Worm (Caenorhabditis elegans): Measurements from ENCODE around the gene F58B4.3.

F58B4.3 gene

DNA sequence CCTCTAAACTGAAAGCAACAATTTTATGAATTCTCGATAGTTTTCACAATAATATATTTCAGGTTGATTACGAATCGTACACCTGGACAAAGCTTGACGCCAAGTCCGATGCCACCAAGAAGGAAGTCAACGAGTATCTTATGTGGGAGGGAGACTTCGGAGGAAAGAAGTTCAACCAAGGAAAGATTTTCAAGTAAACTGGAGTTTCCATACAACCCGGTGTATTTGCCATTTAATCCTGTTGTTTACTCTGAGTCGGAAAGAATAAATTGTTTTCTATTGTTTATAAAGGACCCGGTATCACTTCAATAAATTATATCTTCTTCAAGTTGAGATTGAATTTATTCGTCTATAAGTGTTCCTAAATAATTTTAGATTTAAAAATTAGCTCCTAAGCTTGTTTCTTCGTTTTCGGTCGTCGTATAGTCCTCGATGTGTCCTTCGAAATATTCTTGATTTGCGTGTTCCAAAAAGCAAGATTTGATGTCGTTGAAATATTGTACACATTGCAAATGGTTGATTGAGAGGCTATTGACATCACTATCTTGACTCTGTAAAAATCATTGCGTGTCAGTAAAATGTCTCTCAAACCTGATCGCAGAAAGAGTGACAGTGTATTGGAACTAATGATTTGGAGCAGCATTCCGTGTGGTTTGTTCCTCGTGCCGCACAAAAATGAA is 38.1 kb downstream of the F58B4.3 start (continued):
- TF ChIP-seq F37B4.10 (GFP tag; IDR thresholded peaks at IDR 0.05): no peak
- no peak for TF ChIP-seq F57C9.4 (tag; optimal IDR thresholded peaks at IDR 0.05)
- no peak for TF ChIP-seq bed-1 (GFP tag; IDR thresholded peaks at IDR 0.05)
- TF ChIP-seq rpc-1 (optimal IDR thresholded peaks at IDR 0.05): no peak
- TF ChIP-seq rpc-1 (tag; optimal IDR thresholded peaks at IDR 0.05): no peak
- peak; percentile 78 for TF ChIP-seq atf-7 (tag; optimal IDR thresholded peaks at IDR 0.05)
- peak; percentile 98 to 99 for TF ChIP-seq let-607 (tag; optimal IDR thresholded peaks at IDR 0.05)
- TF ChIP-seq ets-4 (GFP tag; optimal IDR thresholded peaks at IDR 0.05): peak; percentile 72
- TF ChIP-seq somi-1 (GFP tag; optimal IDR thresholded peaks at IDR 0.05): no peak
- TF ChIP-seq mcd-1 (GFP tag; IDR thresholded peaks at IDR 0.05): peak; percentile 22; the same call in 1 of the 2 replicates
- peak; percentile 89 for TF ChIP-seq pha-4 (tag; optimal IDR thresholded peaks at IDR 0.05)
- TF ChIP-seq lin-40 (tag; optimal IDR thresholded peaks at IDR 0.05): no peak
- peak; percentile 41 for TF ChIP-seq ztf-22 (GFP tag; optimal IDR thresholded peaks at IDR 0.05)
- peak; percentile 37; the same call in 1 of the 2 replicates for TF ChIP-seq Y95B8A.8 (GFP tag; IDR thresholded peaks at IDR 0.05)
- peak in 1 of 3 experiments; percentile 55 for TF ChIP-seq lin-35 (GFP tag; optimal IDR thresholded peaks at IDR 0.05)
- TF ChIP-seq zfh-2 (GFP tag; conservative IDR thresholded peaks at IDR 0.05): no peak
- no peak for TF ChIP-seq mel-28 (tag; optimal IDR thresholded peaks at IDR 0.05; ENCODE audit: borderline replicate concordance)
- TF ChIP-seq K11D2.4 (GFP tag; IDR thresholded peaks at IDR 0.05): no peak
- TF ChIP-seq dpff-1 (tag; optimal IDR thresholded peaks at IDR 0.05): no peak
- TF ChIP-seq efl-1 (GFP tag; optimal IDR thresholded peaks at IDR 0.05): no peak
- no peak for TF ChIP-seq tbx-9 (tag; optimal IDR thresholded peaks at IDR 0.05; ENCODE audit: borderline replicate concordance)
- TF ChIP-seq aptf-3 (GFP tag; IDR thresholded peaks at IDR 0.05): no peak
- no peak for TF ChIP-seq nhr-179 (tag; optimal IDR thresholded peaks at IDR 0.05)
- 0 out of 2 replicates have a peak, but pooled peaks have one; percentile 26 for TF ChIP-seq ekl-4 (GFP tag; IDR thresholded peaks at IDR 0.05)
- TF ChIP-seq ceh-40 (GFP tag; IDR thresholded peaks at IDR 0.05): no peak
- no peak for TF ChIP-seq akir-1 (GFP tag; optimal IDR thresholded peaks at IDR 0.05)
- TF ChIP-seq gei-17 (GFP tag; optimal IDR thresholded peaks at IDR 0.05): no peak
- TF ChIP-seq Y53F4B.3 (GFP tag; IDR thresholded peaks at IDR 0.05): no peak
- TF ChIP-seq nfya-2 (GFP tag; IDR thresholded peaks at IDR 0.05): no peak
- TF ChIP-seq egl-18 (GFP tag; IDR thresholded peaks at IDR 0.05): no peak
- TF ChIP-seq athp-1 (tag; optimal IDR thresholded peaks at IDR 0.05): peak; percentile 24
- TF ChIP-seq B0035.1 (tag; optimal IDR thresholded peaks at IDR 0.05): no peak
- no peak for TF ChIP-seq mxl-1 (tag; optimal IDR thresholded peaks at IDR 0.05)
- peak; percentile 50 for TF ChIP-seq tlf-1 (GFP tag; optimal IDR thresholded peaks at IDR 0.05)
- peak; percentile 79 for TF ChIP-seq snpc-3.4 (tag; optimal IDR thresholded peaks at IDR 0.05)
- TF ChIP-seq ccch-3 (GFP tag; optimal IDR thresholded peaks at IDR 0.05): no peak
- TF ChIP-seq snpc-1.3 (tag; optimal IDR thresholded peaks at IDR 0.05; ENCODE audit: insufficient read depth): no peak
- no peak for TF ChIP-seq ztf-6 (GFP tag; IDR thresholded peaks at IDR 0.05)
- no peak for TF ChIP-seq aptf-2 (GFP tag; conservative IDR thresholded peaks at IDR 0.05)
- no peak for TF ChIP-seq ztf-26 (tag; optimal IDR thresholded peaks at IDR 0.05)
- TF ChIP-seq zim-3 (tag; optimal IDR thresholded peaks at IDR 0.05): no peak
- TF ChIP-seq ZK185.1 (tag; optimal IDR thresholded peaks at IDR 0.05; ENCODE audit: poor library complexity, severe bottlenecking): peak; percentile 27
- TF ChIP-seq ceh-58 (GFP tag; IDR thresholded peaks at IDR 0.05): no peak
- TF ChIP-seq fkh-3 (tag; optimal IDR thresholded peaks at IDR 0.05): no peak
- no peak for TF ChIP-seq sea-2 (GFP tag; IDR thresholded peaks at IDR 0.05)
- TF ChIP-seq repo-1 (tag; optimal IDR thresholded peaks at IDR 0.05): peak; percentile 74
- no peak for TF ChIP-seq ztf-25 (GFP tag; IDR thresholded peaks at IDR 0.05)
- no peak for TF ChIP-seq T26A5.8 (tag; optimal IDR thresholded peaks at IDR 0.05)
- TF ChIP-seq lin-26 (GFP tag; IDR thresholded peaks at IDR 0.05): peak; percentile 17; the same call in 1 of the 2 replicates

Measured in whole organism, young adult.